Worm (Caenorhabditis elegans) whole organism, L1 larva: ENCODE data around the gene T02E9.6.

ENCODE experiments used
- grh-1 ChIP-seq: fragments of 200-800 bp; sonication (Bioruptor generic); IDR thresholded peaks from 2 replicates; pipeline ENCODE4 v1.3.6; 2022; ENCODE audit warnings: missing genetic modification reagents, missing genetic modification characterization, missing compliant biosample characterization
- lin-15B ChIP-seq: fragments of 150-350 bp; sonication (generic microtip); optimal IDR thresholded peaks from 3 replicates; lab custom pipeline; 2014; ENCODE audit warnings: missing biosample characterization, missing genetic modification characterization
- nhr-28 ChIP-seq: fragments of 150-350 bp; optimal IDR thresholded peaks from 2 replicates; lab custom pipeline; 2014; ENCODE audit warnings: missing biosample characterization, missing genetic modification characterization

DNA sequence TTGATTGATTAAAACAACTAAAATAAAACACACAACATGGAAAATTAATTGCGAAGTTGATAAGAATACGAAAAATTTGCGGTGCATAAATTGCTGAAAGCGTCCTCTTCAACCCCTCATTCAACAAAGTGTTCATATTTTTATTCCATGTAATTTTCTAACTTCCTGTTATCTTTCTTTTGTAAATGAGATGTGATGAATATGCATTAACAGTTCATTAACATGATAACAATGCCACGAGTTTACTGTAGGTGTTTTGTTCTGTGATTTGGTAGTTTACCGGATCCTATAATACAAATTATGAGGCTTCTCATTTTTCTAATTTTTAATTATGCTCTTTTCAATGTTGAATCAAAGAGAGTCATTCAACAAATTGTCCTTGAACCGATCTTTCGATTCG lies 5.0 kb downstream of the T02E9.6 start, which contains the start of gene F47G9.6:
- TF ChIP-seq lin-15B (tag; lab: Kevin White, UChicago): no peak
- no peak for TF ChIP-seq grh-1 (GFP tag; lab: Robert Waterston, UW)
- TF ChIP-seq nhr-28: no peak
